Fruit fly (Drosophila melanogaster): ENCODE results near the gene CG34164.

- TF ChIP-seq psq (optimal IDR thresholded peaks at IDR 0.05): no peak
- no peak for TF ChIP-seq insv (optimal IDR thresholded peaks at IDR 0.05)
- TF ChIP-seq h (optimal IDR thresholded peaks at IDR 0.05): no peak
- no peak for TF ChIP-seq Myc (optimal IDR thresholded peaks at IDR 0.05)
- no peak for TF ChIP-seq ttk (optimal IDR thresholded peaks at IDR 0.05)
- no peak for TF ChIP-seq Sin3A (optimal IDR thresholded peaks at IDR 0.05)
These were observed 25.5 kb upstream of the CG34164 start for dm6 chr2L:12030552-12031131.
